Fruit fly (Drosophila melanogaster): ENCODE data around the gene Ag5r.

The Ag5r gene

DNA sequence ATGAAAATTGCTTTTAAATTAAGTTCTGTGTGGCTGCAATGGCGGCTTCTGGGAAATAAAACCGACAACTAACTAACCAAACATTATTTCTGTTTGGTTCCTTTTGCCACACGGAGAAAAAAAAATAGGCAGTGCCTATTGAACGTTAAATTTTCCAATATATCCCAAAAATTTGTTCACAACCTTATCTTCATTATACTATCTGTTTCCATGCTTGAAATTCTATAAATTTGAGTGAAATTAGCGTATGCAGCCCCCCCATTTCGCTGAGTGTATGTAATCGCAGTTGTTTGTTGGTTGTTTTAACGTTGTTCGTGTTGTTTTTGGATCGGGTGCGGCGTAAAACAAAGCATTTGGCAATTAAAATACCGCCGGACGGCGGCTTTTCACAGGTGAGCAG, 47.9 kb downstream of the Ag5r start (continued):
- TF ChIP-seq zfh1 (GFP tag; IDR thresholded peaks at IDR 0.05) (0 out of 3 replicates have a peak, but pooled peaks have one; percentile 29), CG14710 (tag; optimal IDR thresholded peaks at IDR 0.05) (peak; percentile 2), CG34224 (GFP tag; IDR thresholded peaks at IDR 0.05; ENCODE audit: partially characterized antibody) (no peak), H2.0 (GFP tag; IDR thresholded peaks at IDR 0.05) (peak; percentile 10; the same call in 1 of the 2 replicates), CG17328 (GFP tag; IDR thresholded peaks at IDR 0.05) (0 out of 2 replicates have a peak, but pooled peaks have one; percentile 32), pita (GFP tag; optimal IDR thresholded peaks at IDR 0.05) (no peak), C15 (GFP tag; IDR thresholded peaks at IDR 0.05) (no peak), CG15601 (tag; optimal IDR thresholded peaks at IDR 0.05) (no peak), CG10147 (GFP tag; optimal IDR thresholded peaks at IDR 0.05) (no peak), CG10959 (GFP tag; IDR thresholded peaks at IDR 0.05) (0 out of 2 replicates have a peak, but pooled peaks have one; percentile 18), Abd-B (GFP tag; optimal IDR thresholded peaks at IDR 0.05) (peak; percentile 20), eve (GFP tag; optimal IDR thresholded peaks at IDR 0.05) (peak in 1 of 2 experiments; percentile 10), fd96Cb (tag; optimal IDR thresholded peaks at IDR 0.05) (peak; percentile 36), unpg (GFP tag; optimal IDR thresholded peaks at IDR 0.05) (peak; percentile 23), Sox102F (GFP tag; optimal IDR thresholded peaks at IDR 0.05) (peak; percentile 46), bigmax (GFP tag; optimal IDR thresholded peaks at IDR 0.05) (no peak), CG13424 (tag; optimal IDR thresholded peaks at IDR 0.05) (no peak), gem (tag; optimal IDR thresholded peaks at IDR 0.05) (peak; percentile 55), CG11504 (tag; optimal IDR thresholded peaks at IDR 0.05) (peak; percentile 47), CG6854 (GFP tag; optimal IDR thresholded peaks at IDR 0.05) (no peak), Kr (GFP tag; optimal IDR thresholded peaks at IDR 0.05) (no peak), sim (GFP tag; IDR thresholded peaks at IDR 0.05) (no peak), da (GFP tag; optimal IDR thresholded peaks at IDR 0.05) (no peak), Xrp1 (GFP tag; IDR thresholded peaks at IDR 0.05) (peak; percentile 12; the same call in 1 of the 2 replicates), CoRest (tag; optimal IDR thresholded peaks at IDR 0.05) (peak; percentile 9), ac (GFP tag; optimal IDR thresholded peaks at IDR 0.05) (no peak), CG4730 (GFP tag; IDR thresholded peaks at IDR 0.05) (no peak), ftz-f1 (GFP tag; optimal IDR thresholded peaks at IDR 0.05) (no peak), CG5245 (GFP tag; optimal IDR thresholded peaks at IDR 0.05) (peak; percentile 13), Fer3 (tag; optimal IDR thresholded peaks at IDR 0.05) (no peak), HLH3B (GFP tag; IDR thresholded peaks at IDR 0.05) (peak; percentile 34; the same call in 1 of the 2 replicates), ranshi (GFP tag; IDR thresholded peaks at IDR 0.05) (0 out of 2 replicates have a peak, but pooled peaks have one; percentile 44), CG9876 (GFP tag; optimal IDR thresholded peaks at IDR 0.05) (no peak), CG12299 (tag; optimal IDR thresholded peaks at IDR 0.05) (no peak), CG4328 (GFP tag; optimal IDR thresholded peaks at IDR 0.05) (no peak), Ets65A (GFP tag) (peak; percentile 29), run (tag; optimal IDR thresholded peaks at IDR 0.05) (no peak), Xbp1 (GFP tag; optimal IDR thresholded peaks at IDR 0.05) (peak; percentile 26), pzg (GFP tag; optimal IDR thresholded peaks at IDR 0.05) (no peak), slp2 (GFP tag; optimal IDR thresholded peaks at IDR 0.05) (peak; percentile 16), Ada2b (GFP tag; IDR thresholded peaks at IDR 0.05) (0 out of 2 replicates have a peak, but pooled peaks have one; percentile 10), inv (GFP tag; IDR thresholded peaks at IDR 0.05; ENCODE audit: partially characterized antibody) (no peak), CG34376 (GFP tag; optimal IDR thresholded peaks at IDR 0.05) (no peak), CG2116 (GFP tag; optimal IDR thresholded peaks at IDR 0.05) (no peak), CG4282 (GFP tag; optimal IDR thresholded peaks at IDR 0.05) (no peak), zen2 (GFP tag; IDR thresholded peaks at IDR 0.05; ENCODE audit: partially characterized antibody) (no peak), grau (tag; optimal IDR thresholded peaks at IDR 0.05) (peak; percentile 13), lab (GFP tag; optimal IDR thresholded peaks at IDR 0.05) (peak; percentile 11), CG10543 (GFP tag; optimal IDR thresholded peaks at IDR 0.05) (no peak), row (GFP tag; IDR thresholded peaks at IDR 0.05) (0 out of 3 replicates have a peak, but pooled peaks have one; percentile 26)
